Worm (Caenorhabditis elegans): ENCODE results near the gene ugt-18.

Gene ugt-18

ce11 chrV:12796908-12797490 lies 23.1 kb upstream of the ugt-18 start:
- TF ChIP-seq tra-1 (GFP tag; IDR thresholded peaks at IDR 0.05) (0 out of 2 replicates have a peak, but pooled peaks have one; percentile 36), nhr-48 (tag; optimal IDR thresholded peaks at IDR 0.05) (peak; percentile 53), unc-62 (GFP tag; optimal IDR thresholded peaks at IDR 0.05 in 1 of 2) (peak in 1 of 2 experiments; percentile 83), unc-62 (tag; optimal IDR thresholded peaks at IDR 0.05) (no peak), F44E2.7 (GFP tag; IDR thresholded peaks at IDR 0.05) (no peak), dmd-6 (GFP tag; IDR thresholded peaks at IDR 0.05) (peak; percentile 81), pqm-1 (tag; optimal IDR thresholded peaks at IDR 0.05) (peak; percentile 52), Y75B8A.6 (GFP tag; IDR thresholded peaks at IDR 0.05) (no peak), mdt-29 (GFP tag; IDR thresholded peaks at IDR 0.05) (no peak), dve-1 (tag; optimal IDR thresholded peaks at IDR 0.05; ENCODE audit: insufficient read depth) (peak; percentile 21)

ce11 chrV:12797992-12798391 lies 22.1 kb upstream of the ugt-18 start, which contains the start of gene ugt-6:
TSS of gene ugt-6 (minus strand) at chrV:12798224.
- TF ChIP-seq daf-16 (GFP tag; optimal IDR thresholded peaks at IDR 0.05) (no peak), daf-16 (tag; optimal IDR thresholded peaks at IDR 0.05) (peak; percentile 82), mxl-3 (GFP tag; optimal IDR thresholded peaks at IDR 0.05) (no peak), nhr-28 (tag; optimal IDR thresholded peaks at IDR 0.05) (peak; percentile 75)

ce11 chrV:12800171-12800570 lies 19.9 kb upstream of the ugt-18 start, which contains the start of gene ugt-3:
TSS of gene ugt-3 (minus strand) at chrV:12800271.
- no peak for TF ChIP-seq nhr-76 (tag; optimal IDR thresholded peaks at IDR 0.05)
- TF ChIP-seq snpc-1.2 (GFP tag; IDR thresholded peaks at IDR 0.05): no peak
- no peak for TF ChIP-seq mxl-3 (GFP tag; optimal IDR thresholded peaks at IDR 0.05)
- no peak for TF ChIP-seq gei-8 (GFP tag; optimal IDR thresholded peaks at IDR 0.05)
- TF ChIP-seq fkh-10 (GFP tag; optimal IDR thresholded peaks at IDR 0.05): no peak

- no peak for TF ChIP-seq ctbp-1 (GFP tag; IDR thresholded peaks at IDR 0.05)
- no peak for TF ChIP-seq lin-38 (GFP tag; IDR thresholded peaks at IDR 0.05)
- no peak for TF ChIP-seq tra-1 (GFP tag; IDR thresholded peaks at IDR 0.05)
- no peak for TF ChIP-seq lin-1 (GFP tag; IDR thresholded peaks at IDR 0.05)
- TF ChIP-seq dmd-8 (GFP tag; IDR thresholded peaks at IDR 0.05): no peak
- no peak for TF ChIP-seq F44E2.7 (GFP tag; IDR thresholded peaks at IDR 0.05)
- TF ChIP-seq dpl-1 (GFP tag; optimal IDR thresholded peaks at IDR 0.05): no peak
These were observed 16.8 kb upstream of the ugt-18 start, which contains the start of gene srbc-45 for ce11 chrV:12803274-12803673. TSS of gene srbc-45 (plus strand) at chrV:12803574.

ce11 chrV:12806190-12806589 lies 13.9 kb upstream of the ugt-18 start, which contains the start of gene ZC443.7:
TSS of gene ZC443.7 (plus strand) at chrV:12806490.
- TF ChIP-seq ztf-11 (tag; optimal IDR thresholded peaks at IDR 0.05): no peak
- no peak for TF ChIP-seq nhr-42 (GFP tag; IDR thresholded peaks at IDR 0.05)
- TF ChIP-seq set-16 (GFP tag; IDR thresholded peaks at IDR 0.05): no peak
- no peak for TF ChIP-seq F26F4.8 (GFP tag; conservative IDR thresholded peaks at IDR 0.05)
- no peak for TF ChIP-seq lim-7 (GFP tag; IDR thresholded peaks at IDR 0.05)
- no peak for TF ChIP-seq jun-1 (tag; optimal IDR thresholded peaks at IDR 0.05)
- TF ChIP-seq Y75B8A.6 (GFP tag; IDR thresholded peaks at IDR 0.05): no peak
- no peak for TF ChIP-seq T20F7.1 (GFP tag; optimal IDR thresholded peaks at IDR 0.05)
- TF ChIP-seq mxl-2 (GFP tag; conservative IDR thresholded peaks at IDR 0.05): no peak
- no peak for TF ChIP-seq nhr-77 (tag; optimal IDR thresholded peaks at IDR 0.05)

ce11 chrV:12809876-12810275 lies 10.2 kb upstream of the ugt-18 start, which contains the start of gene ZC443.1:
TSS of gene ZC443.1 (minus strand) at chrV:12810080.
- no peak for TF ChIP-seq lin-39 (tag; optimal IDR thresholded peaks at IDR 0.05)
- TF ChIP-seq ceh-20 (GFP tag; IDR thresholded peaks at IDR 0.05): no peak
- no peak for TF ChIP-seq ceh-28 (tag; optimal IDR thresholded peaks at IDR 0.05)
- no peak for TF ChIP-seq ces-1 (GFP tag; optimal IDR thresholded peaks at IDR 0.05)
- no peak for TF ChIP-seq nhr-42 (GFP tag; IDR thresholded peaks at IDR 0.05)
- no peak for TF ChIP-seq snpc-1.2 (GFP tag; IDR thresholded peaks at IDR 0.05)
- TF ChIP-seq lin-38 (GFP tag; IDR thresholded peaks at IDR 0.05): no peak
- no peak for TF ChIP-seq arid-1 (GFP tag; conservative IDR thresholded peaks at IDR 0.05)
- TF ChIP-seq ZK546.5 (tag; optimal IDR thresholded peaks at IDR 0.05): no peak
- TF ChIP-seq Y5F2A.4 (GFP tag; optimal IDR thresholded peaks at IDR 0.05): no peak
- no peak for TF ChIP-seq mxl-3 (GFP tag; optimal IDR thresholded peaks at IDR 0.05)
- TF ChIP-seq nhr-11 (tag; optimal IDR thresholded peaks at IDR 0.05): no peak
- TF ChIP-seq unc-130 (GFP tag; optimal IDR thresholded peaks at IDR 0.05): no peak

Data from whole organism, L4 larva.